Worm (Caenorhabditis elegans): ENCODE data around the gene ikke-1.

The ikke-1 gene

ce11 chrIII:9051119-9051597 is 658 bp upstream of the ikke-1 start:
- peak; percentile 3 for TF ChIP-seq jun-1 (tag; optimal IDR thresholded peaks at IDR 0.05)
- TF ChIP-seq ets-5 (GFP tag; IDR thresholded peaks at IDR 0.05): no peak
- TF ChIP-seq egl-13 (tag; optimal IDR thresholded peaks at IDR 0.05): no peak
- TF ChIP-seq ceh-88 (GFP tag; IDR thresholded peaks at IDR 0.05): peak; percentile 78; the same call in 1 of the 2 replicates
- peak in 1 of 2 experiments; percentile 17 for TF ChIP-seq egl-27 (tag; optimal IDR thresholded peaks at IDR 0.05)
- no peak for TF ChIP-seq Y116A8C.19 (tag; optimal IDR thresholded peaks at IDR 0.05; ENCODE audit: borderline replicate concordance)
- TF ChIP-seq unc-130 (tag; optimal IDR thresholded peaks at IDR 0.05): no peak
- peak; percentile 81 for TF ChIP-seq pax-3 (tag; optimal IDR thresholded peaks at IDR 0.05)
- TF ChIP-seq nhr-11 (tag; optimal IDR thresholded peaks at IDR 0.05): no peak
- peak; percentile 66 for TF ChIP-seq blmp-1 (tag; optimal IDR thresholded peaks at IDR 0.05)
- TF ChIP-seq nhr-84 (tag; optimal IDR thresholded peaks at IDR 0.05): no peak
- no peak for TF ChIP-seq ceh-90 (tag; optimal IDR thresholded peaks at IDR 0.05)
- TF ChIP-seq ztf-4 (tag; optimal IDR thresholded peaks at IDR 0.05): peak; percentile 91
- TF ChIP-seq sptf-1 (tag; optimal IDR thresholded peaks at IDR 0.05): no peak
- TF ChIP-seq nhr-20 (tag; optimal IDR thresholded peaks at IDR 0.05): peak; percentile 84
- no peak for TF ChIP-seq aha-1 (tag; optimal IDR thresholded peaks at IDR 0.05)
- TF ChIP-seq grh-1 (GFP tag; IDR thresholded peaks at IDR 0.05): peak; percentile 68
- TF ChIP-seq nhr-76 (tag; optimal IDR thresholded peaks at IDR 0.05): no peak
- TF ChIP-seq efl-1 (optimal IDR thresholded peaks at IDR 0.05): peak; percentile 46 to 66
- peak; percentile 53 to 95 for TF ChIP-seq efl-1 (GFP tag; optimal IDR thresholded peaks at IDR 0.05 in 1 of 2)
- TF ChIP-seq nhr-77 (tag; optimal IDR thresholded peaks at IDR 0.05): no peak
- no peak for TF ChIP-seq efl-3 (GFP tag; optimal IDR thresholded peaks at IDR 0.05)
- peak; percentile 36 for TF ChIP-seq pag-3 (tag; optimal IDR thresholded peaks at IDR 0.05; ENCODE audit: borderline replicate concordance, insufficient read depth)
- peak; percentile 80 for TF ChIP-seq mab-9 (GFP tag; IDR thresholded peaks at IDR 0.05)
- TF ChIP-seq skn-1 (tag; optimal IDR thresholded peaks at IDR 0.05): peak; percentile 97
- peak; percentile 21 for TF ChIP-seq C04F5.9 (tag; optimal IDR thresholded peaks at IDR 0.05)
- TF ChIP-seq ces-1 (GFP tag; optimal IDR thresholded peaks at IDR 0.05): no peak
- no peak for TF ChIP-seq lin-39 (tag; optimal IDR thresholded peaks at IDR 0.05)
- peak; percentile 68 for TF ChIP-seq nhr-47 (tag; optimal IDR thresholded peaks at IDR 0.05)
- peak; percentile 52 for TF ChIP-seq dsc-1 (tag; optimal IDR thresholded peaks at IDR 0.05)
- no peak for TF ChIP-seq fkh-10 (GFP tag; optimal IDR thresholded peaks at IDR 0.05)
- peak; percentile 30 for TF ChIP-seq F16B12.6 (tag; optimal IDR thresholded peaks at IDR 0.05)
- TF ChIP-seq unc-98 (GFP tag; IDR thresholded peaks at IDR 0.05): no peak
- TF ChIP-seq hpl-2 (GFP tag; optimal IDR thresholded peaks at IDR 0.05): peak; percentile 35
- TF ChIP-seq mef-2 (tag; optimal IDR thresholded peaks at IDR 0.05): no peak
- TF ChIP-seq zip-4 (GFP tag; optimal IDR thresholded peaks at IDR 0.05): peak; percentile 43
- no peak for TF ChIP-seq ceh-8 (GFP tag; optimal IDR thresholded peaks at IDR 0.05)
- TF ChIP-seq vab-15 (tag; optimal IDR thresholded peaks at IDR 0.05): no peak
- peak; percentile 97 for TF ChIP-seq ama-1 (optimal IDR thresholded peaks at IDR 0.05)
- TF ChIP-seq elt-2 (tag; optimal IDR thresholded peaks at IDR 0.05): peak; percentile 62
- TF ChIP-seq unc-30 (tag; optimal IDR thresholded peaks at IDR 0.05): no peak
- no peak for TF ChIP-seq fkh-4 (tag; optimal IDR thresholded peaks at IDR 0.05; ENCODE audit: borderline replicate concordance)
- no peak for TF ChIP-seq sup-37 (GFP tag; optimal IDR thresholded peaks at IDR 0.05)
- no peak for TF ChIP-seq hlh-4 (tag; optimal IDR thresholded peaks at IDR 0.05)
- peak; percentile 76 for TF ChIP-seq C16A3.4 (tag; optimal IDR thresholded peaks at IDR 0.05)
- TF ChIP-seq zag-1 (tag; optimal IDR thresholded peaks at IDR 0.05): no peak
- TF ChIP-seq ztf-11 (tag; optimal IDR thresholded peaks at IDR 0.05): no peak
- no peak for TF ChIP-seq pqm-1 (tag; optimal IDR thresholded peaks at IDR 0.05)
- no peak for TF ChIP-seq C34B4.2 (tag; optimal IDR thresholded peaks at IDR 0.05)
- TF ChIP-seq nhr-85 (tag): peak; percentile 95
- peak; percentile 23 for TF ChIP-seq lin-15B (tag; optimal IDR thresholded peaks at IDR 0.05)
- TF ChIP-seq irx-1 (tag; optimal IDR thresholded peaks at IDR 0.05): peak; percentile 60
- TF ChIP-seq elt-3 (tag; optimal IDR thresholded peaks at IDR 0.05): peak in 3 of 6 experiments; percentile 85 to 86 (median 86)
- peak; percentile 83 for TF ChIP-seq nhr-19 (GFP tag; conservative IDR thresholded peaks at IDR 0.05)

Measured in whole organism, L1 larva.